Worm (Caenorhabditis elegans) whole organism, L3 larva: ENCODE results near the gene cah-2.
A peak's percentile ranks its signal among the peaks of the same experiment; 100 is the strongest.

Source experiments
- ZK546.5 ChIP-seq: sonication (generic microtip); optimal IDR thresholded peaks from 2 replicates; lab custom pipeline; 2017; ENCODE audit warnings: missing biosample characterization, missing genetic modification characterization
- aly-2 ChIP-seq: fragments of 150-350 bp; optimal IDR thresholded peaks from 2 replicates; lab custom pipeline; 2014; ENCODE audit warnings: missing biosample characterization, missing genetic modification characterization
- ama-1 ChIP-seq: fragments of 150-350 bp; optimal IDR thresholded peaks from 2 replicates; lab custom pipeline; 2018
- ceh-16 ChIP-seq: sonication (generic microtip); optimal IDR thresholded peaks from 2 replicates; lab custom pipeline; 2017; ENCODE audit warnings: missing biosample characterization, missing genetic modification characterization
- ceh-28 ChIP-seq: fragments of 150-350 bp; optimal IDR thresholded peaks from 2 replicates; lab custom pipeline; 2014; ENCODE audit warnings: missing biosample characterization, missing genetic modification reagents, missing genetic modification characterization
- ceh-82 ChIP-seq: fragments of 150-350 bp; optimal IDR thresholded peaks from 2 replicates; lab custom pipeline; 2014; ENCODE audit warnings: missing biosample characterization, missing genetic modification characterization
- ceh-9 ChIP-seq: sonication (generic microtip); optimal IDR thresholded peaks from 2 replicates; lab custom pipeline; 2018; ENCODE audit warnings: missing biosample characterization, missing genetic modification characterization
- daf-12 ChIP-seq: fragments of 150-350 bp; optimal IDR thresholded peaks from 2 replicates; lab custom pipeline; 2014; ENCODE audit warnings: missing biosample characterization, missing genetic modification reagents, missing genetic modification characterization
- egl-27 ChIP-seq: sonication (generic microtip); optimal IDR thresholded peaks from 4 replicates; lab custom pipeline; 2017; ENCODE audit warnings: missing biosample characterization, missing genetic modification reagents, missing genetic modification characterization
- egl-5 ChIP-seq: fragments of 150-350 bp; optimal IDR thresholded peaks from 2 replicates; lab custom pipeline; 2017; ENCODE audit warnings: missing biosample characterization, missing genetic modification reagents, missing genetic modification characterization, inconsistent platforms
- elt-1 ChIP-seq: fragments of 150-350 bp; optimal IDR thresholded peaks from 2 replicates; lab custom pipeline; 2014; ENCODE audit warnings: missing biosample characterization, missing genetic modification characterization
- elt-2 ChIP-seq: sonication (generic microtip); optimal IDR thresholded peaks from 2 replicates; lab custom pipeline; 2016; ENCODE audit warnings: missing genetic modification reagents, mild to moderate bottlenecking, missing genetic modification characterization, missing compliant biosample characterization
- elt-3 ChIP-seq, 3 experiments: fragments of 150-350 bp in 1 of 3; sonication (generic microtip) in 2 of 3; optimal IDR thresholded peaks; 2 replicates in 2 of 3; 4 replicates in 1 of 3; lab custom pipeline; 2014 to 2017; ENCODE audit warnings: missing biosample characterization in 3 of 3, missing genetic modification characterization in 3 of 3
- eor-1 ChIP-seq, 2 experiments: fragments of 150-350 bp; optimal IDR thresholded peaks; 2 replicates each; lab custom pipeline; 2014 to 2018; ENCODE audit warnings: missing biosample characterization in 2 of 2, missing genetic modification characterization in 2 of 2
- fkh-10 ChIP-seq: sonication (generic microtip); optimal IDR thresholded peaks from 2 replicates; lab custom pipeline; 2017; ENCODE audit warnings: missing biosample characterization, missing genetic modification reagents, missing genetic modification characterization
- fkh-2 ChIP-seq: fragments of 150-350 bp; optimal IDR thresholded peaks from 2 replicates; lab custom pipeline; 2014; ENCODE audit warnings: missing biosample characterization, missing genetic modification reagents, missing genetic modification characterization
- fos-1 ChIP-seq: fragments of 150-350 bp; optimal IDR thresholded peaks from 2 replicates; lab custom pipeline; 2014; ENCODE audit warnings: missing biosample characterization, missing genetic modification characterization
- hmg-11 ChIP-seq: sonication (generic microtip); optimal IDR thresholded peaks from 2 replicates; lab custom pipeline; 2016; ENCODE audit warnings: missing genetic modification characterization, missing compliant biosample characterization
- jun-1 ChIP-seq: fragments of 150-350 bp; optimal IDR thresholded peaks from 2 replicates; lab custom pipeline; 2014; ENCODE audit warnings: missing biosample characterization, missing genetic modification reagents, missing genetic modification characterization
- lin-15B ChIP-seq: fragments of 150-350 bp; optimal IDR thresholded peaks from 2 replicates; lab custom pipeline; 2014; ENCODE audit warnings: missing biosample characterization, missing genetic modification characterization
- lin-39 ChIP-seq: fragments of 150-350 bp; optimal IDR thresholded peaks from 2 replicates; lab custom pipeline; 2018; ENCODE audit warnings: missing biosample characterization, missing genetic modification reagents, missing genetic modification characterization
- lsy-12 ChIP-seq: sonication (generic microtip); optimal IDR thresholded peaks from 2 replicates; lab custom pipeline; 2016; ENCODE audit warnings: mild to moderate bottlenecking, missing genetic modification characterization, missing compliant biosample characterization
- mdl-1 ChIP-seq: fragments of 150-350 bp; optimal IDR thresholded peaks from 2 replicates; lab custom pipeline; 2014; ENCODE audit warnings: missing biosample characterization, missing genetic modification characterization
- mml-1 ChIP-seq: fragments of 150-350 bp; sonication (generic microtip); optimal IDR thresholded peaks from 3 replicates; lab custom pipeline; 2014; ENCODE audit warnings: missing biosample characterization, missing genetic modification characterization
- nfya-1 ChIP-seq: sonication (generic microtip); optimal IDR thresholded peaks from 2 replicates; lab custom pipeline; 2017; ENCODE audit warnings: missing genetic modification characterization, mild to moderate bottlenecking, missing compliant biosample characterization, antibody characterized with exemption, moderate library complexity; ENCODE audit not compliant: insufficient read depth
- nhr-11 ChIP-seq: fragments of 150-350 bp; optimal IDR thresholded peaks from 2 replicates; lab custom pipeline; 2014; ENCODE audit warnings: missing biosample characterization, missing genetic modification characterization
- nhr-12 ChIP-seq: fragments of 150-350 bp; optimal IDR thresholded peaks from 2 replicates; lab custom pipeline; 2014; ENCODE audit warnings: missing biosample characterization, missing genetic modification characterization
- nhr-23 ChIP-seq: fragments of 150-350 bp; optimal IDR thresholded peaks from 2 replicates; lab custom pipeline; 2014; ENCODE audit warnings: missing biosample characterization, missing genetic modification reagents, missing genetic modification characterization
- nhr-237 ChIP-seq: fragments of 150-350 bp; optimal IDR thresholded peaks from 2 replicates; lab custom pipeline; 2014; ENCODE audit warnings: missing biosample characterization, missing genetic modification characterization
- nhr-25 ChIP-seq: sonication (generic microtip); optimal IDR thresholded peaks from 2 replicates; lab custom pipeline; 2017; ENCODE audit warnings: missing biosample characterization, missing genetic modification characterization
- nhr-43 ChIP-seq: sonication (generic microtip); optimal IDR thresholded peaks from 2 replicates; lab custom pipeline; 2016; ENCODE audit warnings: mild to moderate bottlenecking, missing genetic modification characterization, missing compliant biosample characterization; ENCODE audit not compliant: poor library complexity, severe bottlenecking
- nhr-76 ChIP-seq: fragments of 150-350 bp; sonication (generic microtip); optimal IDR thresholded peaks from 5 replicates; lab custom pipeline; 2014; ENCODE audit warnings: missing biosample characterization, missing genetic modification characterization
- nhr-77 ChIP-seq: fragments of 150-350 bp; optimal IDR thresholded peaks from 2 replicates; lab custom pipeline; 2014; ENCODE audit warnings: missing biosample characterization, missing genetic modification characterization
- pha-4 ChIP-seq: fragments of 150-350 bp; optimal IDR thresholded peaks from 2 replicates; lab custom pipeline; 2014; ENCODE audit warnings: missing biosample characterization, missing genetic modification reagents, missing genetic modification characterization
- pqm-1 ChIP-seq: fragments of 150-350 bp; optimal IDR thresholded peaks from 2 replicates; lab custom pipeline; 2017; ENCODE audit warnings: missing biosample characterization, missing genetic modification characterization, inconsistent platforms
- sea-2 ChIP-seq: fragments of 150-350 bp; sonication (generic microtip); optimal IDR thresholded peaks from 4 replicates; lab custom pipeline; 2014; ENCODE audit warnings: missing biosample characterization, missing genetic modification reagents, missing genetic modification characterization
- skn-1 ChIP-seq: fragments of 150-350 bp; optimal IDR thresholded peaks from 2 replicates; lab custom pipeline; 2014; ENCODE audit warnings: missing biosample characterization, missing genetic modification characterization
- snpc-4 ChIP-seq: fragments of 150-350 bp; optimal IDR thresholded peaks from 2 replicates; lab custom pipeline; 2014; ENCODE audit warnings: missing biosample characterization, missing genetic modification characterization
- tbx-2 ChIP-seq: sonication (generic microtip); optimal IDR thresholded peaks from 2 replicates; lab custom pipeline; 2016; ENCODE audit warnings: mild to moderate bottlenecking, missing genetic modification characterization, missing compliant biosample characterization
- unc-39 ChIP-seq: sonication (generic microtip); optimal IDR thresholded peaks from 4 replicates; lab custom pipeline; 2017; ENCODE audit warnings: missing biosample characterization, missing genetic modification characterization
- unc-62 ChIP-seq: fragments of 150-350 bp; sonication (generic microtip); optimal IDR thresholded peaks from 4 replicates; lab custom pipeline; 2014; ENCODE audit warnings: missing biosample characterization, missing genetic modification reagents, missing genetic modification characterization
- zag-1 ChIP-seq: fragments of 150-350 bp; optimal IDR thresholded peaks from 2 replicates; lab custom pipeline; 2014; ENCODE audit warnings: missing biosample characterization, missing genetic modification characterization
- ztf-11 ChIP-seq: fragments of 150-350 bp; optimal IDR thresholded peaks from 2 replicates; lab custom pipeline; 2014; ENCODE audit warnings: missing biosample characterization, missing genetic modification characterization
- ztf-4 ChIP-seq: fragments of 150-350 bp; optimal IDR thresholded peaks from 2 replicates; lab custom pipeline; 2014; ENCODE audit warnings: missing biosample characterization, missing genetic modification characterization

Gene cah-2

DNA sequence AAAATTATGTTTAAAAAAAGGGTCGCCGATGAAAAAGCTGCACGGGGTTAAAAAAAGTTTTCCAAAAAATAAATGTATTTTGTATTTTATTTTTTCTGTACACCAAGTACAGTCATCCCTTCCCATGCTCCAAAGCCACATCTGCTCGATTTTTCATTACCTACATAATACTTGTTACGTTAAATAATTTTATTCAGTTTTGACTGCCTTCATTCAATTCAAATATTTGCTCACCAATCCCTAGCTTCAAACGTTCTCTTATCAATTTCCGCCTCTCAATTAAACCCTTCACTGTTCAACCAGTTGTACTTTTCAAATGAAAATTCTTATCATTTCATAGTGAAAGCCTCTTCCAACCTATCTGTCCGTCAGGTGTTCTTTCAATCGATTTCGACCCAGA, 11.2 kb upstream of the cah-2 start, which contains the start of gene R10H1.1:
Gene R10H1.1, plus strand, starts transcription at position 301 of the 400 bp plus-strand sequence.
- TF ChIP-seq ZK546.5 (tag; lab: Kevin White, UChicago) (no peak), unc-39 (tag; lab: Kevin White, UChicago) (no peak), ceh-28 (peak; percentile 1), hmg-11 (no peak), egl-27 (tag; lab: Kevin White, UChicago) (no peak)
- TF ChIP-seq, all 47 proteins: peak for 1

DNA sequence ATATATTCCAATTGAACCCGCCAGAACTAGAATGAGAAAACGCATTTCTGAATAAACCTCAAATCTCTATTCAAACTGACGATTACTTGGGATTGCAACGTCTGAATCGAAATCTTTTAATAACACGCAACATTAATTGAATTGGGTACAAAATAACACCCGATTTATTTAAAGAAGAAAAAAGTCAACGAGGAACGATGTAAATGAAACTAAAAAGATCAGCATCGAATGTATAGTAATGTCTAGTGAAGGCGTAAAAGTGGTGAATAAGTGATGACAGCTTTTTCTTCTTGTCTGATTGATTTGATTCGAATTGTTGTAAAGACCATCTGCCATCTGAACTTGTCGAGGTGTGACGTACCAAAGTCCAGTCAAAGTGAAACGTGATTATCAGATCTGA, 10.7 kb upstream of the cah-2 start, which contains the start of gene nas-23:
Gene nas-23, minus strand, starts transcription at position 101 of the 400 bp plus-strand sequence.
- no peak for TF ChIP-seq fkh-10 (GFP tag; lab: Kevin White, UChicago)
- no peak for TF ChIP-seq sea-2 (GFP tag; lab: Kevin White, UChicago)
- TF ChIP-seq hmg-11: no peak
- TF ChIP-seq nhr-25 (tag; lab: Kevin White, UChicago): no peak
- TF ChIP-seq nhr-12: no peak
- no peak for TF ChIP-seq ztf-11 (tag; lab: Kevin White, UChicago)
- no peak for TF ChIP-seq jun-1 (tag; lab: Kevin White, UChicago)
- no peak for TF ChIP-seq nhr-23
- TF ChIP-seq ceh-16 (tag; lab: Kevin White, UChicago): no peak
- no peak for TF ChIP-seq mdl-1 (tag; lab: Kevin White, UChicago)
- no peak for TF ChIP-seq ceh-9 (tag; lab: Kevin White, UChicago)
- TF ChIP-seq unc-62 (GFP tag; lab: Kevin White, UChicago): no peak
- no peak for TF ChIP-seq pqm-1
- no peak for TF ChIP-seq elt-1 (tag; lab: Kevin White, UChicago)

DNA sequence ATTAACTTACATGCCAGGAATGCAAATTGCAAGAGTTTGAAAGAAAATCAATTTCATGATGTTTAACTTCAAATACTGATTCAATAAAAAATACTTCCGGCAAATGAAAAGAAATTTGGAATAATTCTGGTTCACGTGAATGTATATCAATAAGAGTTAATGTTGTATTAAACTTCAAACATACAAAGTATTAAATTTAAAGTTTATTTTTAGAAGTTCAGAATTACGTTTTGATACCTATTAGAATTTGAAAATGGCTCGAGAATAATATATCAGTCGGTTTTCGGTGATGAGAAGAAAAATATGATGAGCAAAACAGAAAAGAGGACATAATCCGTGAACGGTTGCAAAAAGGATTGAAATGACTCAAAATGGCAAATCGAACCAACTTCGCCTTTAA, 6.7 kb upstream of the cah-2 start, which contains the start of gene D1022.9:
Gene D1022.9, minus strand, starts transcription at position 101 of the 400 bp plus-strand sequence.
- TF ChIP-seq tbx-2 (tag; lab: Kevin White, UChicago): no peak
- TF ChIP-seq jun-1 (tag; lab: Kevin White, UChicago): no peak

DNA sequence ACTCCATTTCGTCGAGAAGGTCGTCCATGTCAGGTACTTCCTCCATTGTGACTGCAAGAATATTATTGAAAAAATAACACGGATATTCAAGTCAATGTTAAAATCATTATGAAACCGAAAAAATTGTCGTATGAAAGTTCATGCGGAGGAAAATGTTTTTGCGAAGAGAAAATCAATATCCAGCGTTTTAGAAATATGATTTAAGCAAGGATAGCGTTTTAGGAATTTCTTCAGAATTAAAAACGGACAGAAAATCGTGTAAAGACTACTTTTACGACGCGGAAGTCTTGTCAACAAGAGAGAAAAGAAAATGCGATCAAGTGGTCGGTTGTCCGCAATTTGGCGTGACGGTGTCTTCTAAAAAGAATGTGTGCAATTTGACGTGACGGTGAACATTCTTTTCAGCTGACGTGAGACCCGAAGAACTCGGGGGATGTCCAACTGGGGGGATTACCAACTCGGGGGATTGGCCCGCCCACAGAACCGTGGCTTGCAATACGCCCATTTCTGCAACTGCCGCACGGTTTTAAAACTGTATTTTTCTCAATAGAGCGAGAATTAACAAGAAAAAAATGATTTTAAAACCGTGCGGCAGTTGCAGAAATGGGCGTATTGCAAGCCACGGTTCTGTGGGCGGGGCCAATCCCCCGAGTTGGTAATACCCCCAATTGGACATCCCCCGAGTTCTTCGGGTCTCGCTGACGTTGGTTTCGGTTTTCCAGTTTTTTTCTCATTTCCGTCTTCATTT, 4.2 kb downstream of the cah-2 start, which contains the start of the genes aka-1 and ubc-6:
Gene aka-1, minus strand, starts transcription at position 51 of the 748 bp plus-strand sequence.
Gene ubc-6, plus strand, starts transcription at position 701 of the 748 bp plus-strand sequence.
- TF ChIP-seq nhr-76 (tag; lab: Kevin White, UChicago) (no peak), ztf-11 (tag; lab: Kevin White, UChicago) (no peak), egl-5 (tag; lab: Kevin White, UChicago) (peak; percentile 37), ztf-4 (tag; lab: Kevin White, UChicago) (no peak), lin-39 (tag; lab: Kevin White, UChicago) (no peak), nhr-25 (tag; lab: Kevin White, UChicago) (peak; percentile 81), hmg-11 (peak; percentile 85), elt-2 (tag; lab: Kevin White, UChicago) (peak; percentile 60), aly-2 (no peak), nhr-12 (no peak), nhr-43 (tag; lab: Kevin White, UChicago) (peak; percentile 67), sea-2 (GFP tag; lab: Kevin White, UChicago) (no peak), nhr-23 (peak; percentile 79), eor-1 (tag; optimal IDR thresholded peaks at IDR 0.05; lab: Kevin White, UChicago) (no peak), snpc-4 (tag; lab: Kevin White, UChicago) (peak; percentile 62), skn-1 (tag; lab: Kevin White, UChicago) (no peak), daf-12 (tag; lab: Kevin White, UChicago) (no peak), tbx-2 (tag; lab: Kevin White, UChicago) (peak; percentile 82), ceh-9 (tag; lab: Kevin White, UChicago) (no peak), lsy-12 (tag; lab: Kevin White, UChicago) (peak; percentile 83), zag-1 (tag; lab: Kevin White, UChicago) (no peak), ceh-82 (peak; percentile 26), fkh-2 (tag; lab: Kevin White, UChicago) (no peak), nhr-237 (tag; lab: Kevin White, UChicago) (no peak), ZK546.5 (tag; lab: Kevin White, UChicago) (no peak), ama-1 (no peak), nhr-77 (tag; lab: Kevin White, UChicago) (no peak), elt-1 (tag; lab: Kevin White, UChicago) (no peak), lin-15B (tag; lab: Kevin White, UChicago) (peak; percentile 80), nhr-11 (peak; percentile 4), pqm-1 (peak; percentile 13), pha-4 (peak; percentile 81), mml-1 (tag; lab: Kevin White, UChicago) (no peak), ceh-28 (peak; percentile 79), nfya-1 (tag; lab: Kevin White, UChicago) (peak; percentile 77), fos-1 (tag; lab: Kevin White, UChicago) (peak; percentile 31), egl-27 (tag; lab: Kevin White, UChicago) (no peak), elt-3 (tag; optimal IDR thresholded peaks at IDR 0.05; lab: Kevin White, UChicago) (peak in 1 of 3 experiments; percentile 26), unc-62 (GFP tag; lab: Kevin White, UChicago) (peak; percentile 60)
